Worm (Caenorhabditis elegans) whole organism, young adult: Measurements from ENCODE around the gene Y48A6B.14.
"Not testable (repeated sequence)": the region's sequence is repeated elsewhere in the genome, so short reads cannot be mapped to it uniquely, and the experiment has no call there.

Experiments
- B0336.3 ChIP-seq: fragments of 200-800 bp; sonication (Bioruptor generic); IDR thresholded peaks from 2 replicates; pipeline ENCODE4 v1.3.6; 2022; ENCODE audit warnings: missing genetic modification characterization, missing compliant biosample characterization
- C17E4.6 ChIP-seq: fragments of 200-800 bp; sonication (Bioruptor generic); IDR thresholded peaks from 2 replicates; pipeline ENCODE4 v1.3.6; 2022; ENCODE audit warnings: missing genetic modification reagents, missing genetic modification characterization, missing compliant biosample characterization
- T26A5.8 ChIP-seq: sonication (generic microtip); optimal IDR thresholded peaks from 2 replicates; lab custom pipeline; 2016; ENCODE audit warnings: missing genetic modification characterization, missing compliant biosample characterization
- Y56A3A.18 ChIP-seq: fragments of 200-800 bp; sonication (Bioruptor generic); IDR thresholded peaks from 2 replicates; pipeline ENCODE4 v1.3.6; 2022; ENCODE audit warnings: missing genetic modification reagents, missing genetic modification characterization, missing compliant biosample characterization
- Y79H2A.3 ChIP-seq: fragments of 200-800 bp; sonication (Bioruptor generic); conservative IDR thresholded peaks from 2 replicates; pipeline ENCODE4 v1.3.6; 2022; ENCODE audit warnings: missing genetic modification reagents, missing genetic modification characterization, missing compliant biosample characterization
- Y95B8A.8 ChIP-seq: fragments of 200-800 bp; sonication (Bioruptor generic); IDR thresholded peaks from 2 replicates; pipeline ENCODE4 v1.3.6; 2022; ENCODE audit warnings: missing genetic modification reagents, missing genetic modification characterization, missing compliant biosample characterization
- ZK185.1 ChIP-seq: sonication (generic microtip); optimal IDR thresholded peaks from 2 replicates; lab custom pipeline; 2016; ENCODE audit warnings: mild to moderate bottlenecking, missing genetic modification characterization, missing compliant biosample characterization; ENCODE audit not compliant: poor library complexity, severe bottlenecking
- akir-1 ChIP-seq: fragments of 200-800 bp; sonication (Bioruptor generic); optimal IDR thresholded peaks from 2 replicates; lab custom pipeline; 2018; ENCODE audit warnings: mild to moderate bottlenecking, missing genetic modification characterization, moderate library complexity, missing compliant biosample characterization
- atf-7 ChIP-seq: sonication (generic microtip); optimal IDR thresholded peaks from 2 replicates; lab custom pipeline; 2017; ENCODE audit warnings: mild to moderate bottlenecking, missing genetic modification characterization, missing compliant biosample characterization
- attf-6 ChIP-seq: fragments of 200-800 bp; sonication (Bioruptor generic); IDR thresholded peaks from 2 replicates; pipeline ENCODE4 v1.3.6; 2022; ENCODE audit warnings: missing genetic modification reagents, missing genetic modification characterization, missing compliant biosample characterization
- ceh-27 ChIP-seq: fragments of 200-800 bp; sonication (Bioruptor generic); optimal IDR thresholded peaks from 2 replicates; lab custom pipeline; 2018; ENCODE audit warnings: mild to moderate bottlenecking, missing genetic modification characterization, moderate library complexity, missing compliant biosample characterization
- ceh-58 ChIP-seq: fragments of 200-800 bp; sonication (Bioruptor generic); IDR thresholded peaks from 2 replicates; pipeline ENCODE4 v1.3.6; 2022; ENCODE audit warnings: missing genetic modification characterization, missing compliant biosample characterization
- dox-1 ChIP-seq: fragments of 200-800 bp; sonication (Bioruptor generic); IDR thresholded peaks from 2 replicates; pipeline ENCODE4 v1.3.6; 2022; ENCODE audit warnings: missing genetic modification reagents, missing genetic modification characterization, missing compliant biosample characterization
- hlh-12 ChIP-seq: sonication (generic microtip); optimal IDR thresholded peaks from 2 replicates; lab custom pipeline; 2016; ENCODE audit warnings: missing genetic modification characterization, missing compliant biosample characterization
- hsf-1 ChIP-seq: fragments of 200-800 bp; sonication (Bioruptor generic); IDR thresholded peaks from 2 replicates; pipeline ENCODE4 v1.3.6; 2022; ENCODE audit warnings: missing genetic modification reagents, missing genetic modification characterization, missing compliant biosample characterization
- let-526 ChIP-seq: fragments of 200-800 bp; sonication (Bioruptor generic); IDR thresholded peaks from 2 replicates; pipeline ENCODE4 v1.3.6; 2022; ENCODE audit warnings: missing genetic modification reagents, missing genetic modification characterization, missing compliant biosample characterization
- let-607 ChIP-seq, 2 experiments: fragments of 200-800 bp in 1 of 2; sonication (Bioruptor generic) in 1 of 2; sonication (generic microtip) in 1 of 2; optimal IDR thresholded peaks; 2 replicates each; lab custom pipeline; 2016 to 2018; ENCODE audit warnings: mild to moderate bottlenecking in 2 of 2, missing compliant biosample characterization in 2 of 2, missing genetic modification characterization in 2 of 2, moderate library complexity in 2 of 2, missing genotype in 1 of 2
- lin-40 ChIP-seq: sonication (generic microtip); optimal IDR thresholded peaks from 2 replicates; lab custom pipeline; 2016; ENCODE audit warnings: missing genetic modification characterization, mild to moderate bottlenecking, missing compliant biosample characterization, missing genotype, missing genetic modification reagents
- lin-54 ChIP-seq: fragments of 200-800 bp; sonication (Bioruptor generic); optimal IDR thresholded peaks from 2 replicates; lab custom pipeline; 2018; ENCODE audit warnings: mild to moderate bottlenecking, missing genetic modification characterization, missing compliant biosample characterization
- lir-1 ChIP-seq: fragments of 200-800 bp; sonication (Bioruptor generic); conservative IDR thresholded peaks from 2 replicates; pipeline ENCODE4 v1.3.6; 2022; ENCODE audit warnings: missing genetic modification reagents, missing genetic modification characterization, missing compliant biosample characterization
- lsl-1 ChIP-seq: fragments of 200-800 bp; sonication (Bioruptor generic); optimal IDR thresholded peaks from 2 replicates; lab custom pipeline; 2018; ENCODE audit warnings: mild to moderate bottlenecking, missing genetic modification characterization, moderate library complexity, missing compliant biosample characterization
- lsy-27 ChIP-seq: sonication (generic microtip); optimal IDR thresholded peaks from 2 replicates; lab custom pipeline; 2017; ENCODE audit warnings: missing genetic modification characterization, mild to moderate bottlenecking, missing compliant biosample characterization, antibody characterized with exemption, missing genotype, borderline replicate concordance; ENCODE audit not compliant: insufficient read depth
- madf-10 ChIP-seq: sonication (generic microtip); optimal IDR thresholded peaks from 2 replicates; lab custom pipeline; 2016; ENCODE audit warnings: mild to moderate bottlenecking, missing genetic modification characterization, missing compliant biosample characterization
- madf-8 ChIP-seq: fragments of 200-800 bp; sonication (Bioruptor generic); conservative IDR thresholded peaks from 2 replicates; pipeline ENCODE4 v1.3.6; 2022; ENCODE audit warnings: missing genetic modification reagents, missing genetic modification characterization, missing compliant biosample characterization
- mcd-1 ChIP-seq: fragments of 200-800 bp; sonication (Bioruptor generic); IDR thresholded peaks from 2 replicates; pipeline ENCODE4 v1.3.6; 2022; ENCODE audit warnings: missing genetic modification reagents, missing genetic modification characterization, missing compliant biosample characterization
- mes-4 ChIP-seq: sonication (generic microtip); optimal IDR thresholded peaks from 2 replicates; lab custom pipeline; 2016; ENCODE audit warnings: missing genotype, missing genetic modification characterization, missing compliant biosample characterization
- mxl-1 ChIP-seq: sonication (generic microtip); optimal IDR thresholded peaks from 2 replicates; lab custom pipeline; 2016; ENCODE audit warnings: missing genetic modification characterization, missing compliant biosample characterization
- nfya-1 ChIP-seq: sonication (generic microtip); optimal IDR thresholded peaks from 2 replicates; lab custom pipeline; 2017; ENCODE audit warnings: antibody characterized with exemption, missing compliant biosample characterization, missing genetic modification characterization, borderline replicate concordance; ENCODE audit not compliant: insufficient read depth
- nfya-2 ChIP-seq: fragments of 200-800 bp; sonication (Bioruptor generic); IDR thresholded peaks from 2 replicates; pipeline ENCODE4 v1.3.6; 2022; ENCODE audit warnings: missing genetic modification reagents, missing genetic modification characterization, missing compliant biosample characterization
- nfyb-1 ChIP-seq: fragments of 200-800 bp; sonication (Bioruptor generic); IDR thresholded peaks from 2 replicates; pipeline ENCODE4 v1.3.6; 2022; ENCODE audit warnings: missing genetic modification reagents, missing genetic modification characterization, missing compliant biosample characterization
- nhr-80 ChIP-seq: sonication (generic microtip); optimal IDR thresholded peaks from 2 replicates; lab custom pipeline; 2016; ENCODE audit warnings: missing genetic modification characterization, missing compliant biosample characterization
- nhr-90 ChIP-seq: sonication (generic microtip); optimal IDR thresholded peaks from 2 replicates; lab custom pipeline; 2016; ENCODE audit warnings: missing genotype, mild to moderate bottlenecking, missing genetic modification characterization, missing compliant biosample characterization
- pbrm-1 ChIP-seq: fragments of 200-800 bp; sonication (Bioruptor generic); IDR thresholded peaks from 2 replicates; pipeline ENCODE4 v1.3.6; 2022; ENCODE audit warnings: missing genetic modification reagents, missing genetic modification characterization, missing compliant biosample characterization
- pha-4 ChIP-seq: fragments of 150-350 bp; sonication (generic microtip); optimal IDR thresholded peaks from 2 replicates; lab custom pipeline; 2014; ENCODE audit warnings: missing biosample characterization, missing genetic modification reagents, missing genetic modification characterization
- rec-8 ChIP-seq, 2 experiments: sonication (generic microtip); optimal IDR thresholded peaks; 2 replicates each; lab custom pipeline; 2016; ENCODE audit warnings: mild to moderate bottlenecking in 2 of 2, missing genetic modification characterization in 2 of 2, missing genetic modification reagents in 2 of 2, missing genotype in 2 of 2, missing biosample characterization in 1 of 2, missing compliant biosample characterization in 1 of 2, moderate library complexity in 1 of 2
- snpc-1.3 ChIP-seq: sonication (generic microtip); optimal IDR thresholded peaks from 2 replicates; lab custom pipeline; 2017; ENCODE audit warnings: missing genetic modification characterization, mild to moderate bottlenecking, missing compliant biosample characterization, antibody characterized with exemption, moderate library complexity, missing genotype, missing genetic modification reagents; ENCODE audit not compliant: insufficient read depth
- snpc-4 ChIP-seq, 5 experiments: fragments of 150-350 bp in 1 of 5; sonication (generic microtip) in 4 of 5; optimal IDR thresholded peaks; 2 replicates each; lab custom pipeline; 2014 to 2018; ENCODE audit warnings: missing genetic modification characterization in 5 of 5, missing biosample characterization in 3 of 5, antibody characterized with exemption in 2 of 5, mild to moderate bottlenecking in 2 of 5, missing compliant biosample characterization in 2 of 5, missing genotype in 2 of 5, moderate library complexity in 2 of 5, missing genetic modification reagents in 1 of 5
- sptf-2 ChIP-seq: fragments of 200-800 bp; sonication (Bioruptor generic); optimal IDR thresholded peaks from 2 replicates; lab custom pipeline; 2018; ENCODE audit warnings: mild to moderate bottlenecking, missing genetic modification characterization, missing compliant biosample characterization
- tbp1 ChIP-seq: fragments of 200-800 bp; sonication (Bioruptor generic); optimal IDR thresholded peaks from 2 replicates; lab custom pipeline; 2018; ENCODE audit warnings: mild to moderate bottlenecking, missing genetic modification characterization, missing compliant biosample characterization
- tbx-9 ChIP-seq: sonication (generic microtip); optimal IDR thresholded peaks from 2 replicates; lab custom pipeline; 2016; ENCODE audit warnings: borderline replicate concordance, missing genetic modification characterization, inconsistent platforms, missing compliant biosample characterization
- zim-3 ChIP-seq: sonication (generic microtip); optimal IDR thresholded peaks from 2 replicates; lab custom pipeline; 2017; ENCODE audit warnings: mild to moderate bottlenecking, missing genetic modification characterization, moderate library complexity, missing compliant biosample characterization

The Y48A6B.14 gene

ce11 chrIII:11026516-11027048 is 4.8 kb upstream of the Y48A6B.14 start, which contains the start of gene Y48A6B.7:
TSS of gene Y48A6B.7 (minus strand) at chrIII:11026566.
- TF ChIP-seq mcd-1 (0 out of 2 replicates have a peak, but pooled peaks have one; percentile 41), rec-8 (tag; optimal IDR thresholded peaks at IDR 0.05; lab: Kevin White, UChicago) (no peak), lin-54 (GFP tag; lab: Kevin White, UChicago) (peak; percentile 11), nhr-90 (tag; lab: Kevin White, UChicago) (peak; percentile 46), lin-40 (tag; lab: Kevin White, UChicago) (peak; percentile 18), atf-7 (tag; lab: Kevin White, UChicago) (peak; percentile 55), madf-10 (tag; lab: Kevin White, UChicago) (peak; percentile 16), B0336.3 (GFP tag; lab: Robert Waterston, UW) (peak; percentile 36; the same call in 1 of the 2 replicates), pha-4 (tag; lab: Kevin White, UChicago) (peak; percentile 63), let-607 (tag; optimal IDR thresholded peaks at IDR 0.05; lab: Kevin White, UChicago) (peak in 1 of 2 experiments; percentile 51), tbp1 (GFP tag; lab: Kevin White, UChicago) (peak; percentile 16), nfyb-1 (GFP tag; lab: Robert Waterston, UW) (peak; percentile 65; the same call in 1 of the 2 replicates), pbrm-1 (GFP tag; lab: Robert Waterston, UW) (0 out of 2 replicates have a peak, but pooled peaks have one; percentile 24), snpc-4 (GFP tag; optimal IDR thresholded peaks at IDR 0.05; lab: Kevin White, UChicago) (no peak), snpc-4 (tag; optimal IDR thresholded peaks at IDR 0.05; lab: Kevin White, UChicago) (peak in 2 of 4 experiments; percentile 1 to 22), Y56A3A.18 (GFP tag; lab: Robert Waterston, UW) (peak; percentile 20; the same call in 1 of the 2 replicates), nhr-80 (tag; lab: Kevin White, UChicago) (peak; percentile 98), akir-1 (GFP tag; lab: Kevin White, UChicago) (no peak), Y79H2A.3 (no peak), tbx-9 (tag; lab: Kevin White, UChicago) (no peak), dox-1 (GFP tag; lab: Robert Waterston, UW) (peak; percentile 52; the same call in 1 of the 2 replicates), ZK185.1 (tag; lab: Kevin White, UChicago) (no peak)

ce11 chrIII:11029337-11029736 is 2.1 kb upstream of the Y48A6B.14 start, which contains the start of gene Y48A6B.8:
TSS of gene Y48A6B.8 (minus strand) at chrIII:11029437.
- not testable (repeated sequence) for TF ChIP-seq mes-4 (tag; lab: Kevin White, UChicago); C17E4.6 (GFP tag; lab: Robert Waterston, UW); lir-1

ce11 chrIII:11032872-11033271 is 1.5 kb downstream of the Y48A6B.14 start, which contains the start of gene Y48A6B.9:
TSS of gene Y48A6B.9 (plus strand) at chrIII:11033172.
- TF ChIP-seq hlh-12 (tag; lab: Kevin White, UChicago) (no peak), hsf-1 (GFP tag; lab: Robert Waterston, UW) (no peak), Y95B8A.8 (GFP tag; lab: Robert Waterston, UW) (no peak), let-526 (GFP tag; lab: Robert Waterston, UW) (no peak), akir-1 (GFP tag; lab: Kevin White, UChicago) (no peak), sptf-2 (GFP tag; lab: Kevin White, UChicago) (no peak), mxl-1 (tag; lab: Kevin White, UChicago) (no peak), madf-8 (GFP tag; lab: Robert Waterston, UW) (no peak), snpc-1.3 (tag; lab: Kevin White, UChicago) (no peak), ceh-58 (GFP tag; lab: Robert Waterston, UW) (no peak), nfya-2 (GFP tag; lab: Robert Waterston, UW) (no peak), zim-3 (tag; lab: Kevin White, UChicago) (no peak), nfya-1 (tag; lab: Kevin White, UChicago) (no peak), attf-6 (no peak), T26A5.8 (tag; lab: Kevin White, UChicago) (no peak), lsy-27 (tag; lab: Kevin White, UChicago) (no peak), lsl-1 (no peak), ceh-27 (GFP tag; lab: Kevin White, UChicago) (no peak)
